Fruit fly (Drosophila melanogaster) whole organism, embryonic: ENCODE data around the gene CG7366.

Source experiments
- Adf1 ChIP-seq: fragments of 200-800 bp; sonication (Bioruptor generic); IDR thresholded peaks from 2 replicates; pipeline ENCODE4 v1.3.6; 2022; ENCODE audit warnings: missing biosample characterization, missing genetic modification characterization
- Asciz ChIP-seq: fragments of 200-800 bp; sonication (Bioruptor generic); optimal IDR thresholded peaks from 2 replicates; lab custom pipeline; 2017; ENCODE audit warnings: missing biosample characterization, mild to moderate bottlenecking, missing genetic modification characterization, missing genetic modification reagents
- C15 ChIP-seq: fragments of 200-800 bp; sonication (Bioruptor generic); IDR thresholded peaks from 3 replicates; pipeline ENCODE4 v1.3.6; 2022; ENCODE audit warnings: missing biosample characterization, missing genetic modification characterization
- CG10959 ChIP-seq: fragments of 200-800 bp; sonication (Bioruptor generic); IDR thresholded peaks from 2 replicates; pipeline ENCODE4 v1.3.6; 2022; ENCODE audit warnings: missing biosample characterization, missing genetic modification characterization
- CG12071 ChIP-seq: fragments of 200-800 bp; sonication (Bioruptor generic); optimal IDR thresholded peaks from 3 replicates; lab custom pipeline; 2018; ENCODE audit warnings: missing biosample characterization, mild to moderate bottlenecking, missing genetic modification characterization
- CG12104 ChIP-seq: fragments of 200-800 bp; sonication (Bioruptor generic); optimal IDR thresholded peaks from 3 replicates; lab custom pipeline; 2016; ENCODE audit warnings: missing biosample characterization, missing genetic modification characterization
- CG12744 ChIP-seq: fragments of 200-800 bp; sonication (Bioruptor generic); optimal IDR thresholded peaks from 2 replicates; lab custom pipeline; 2016; ENCODE audit warnings: missing biosample characterization, missing genetic modification characterization
- CG12769 ChIP-seq: fragments of 200-800 bp; sonication (Bioruptor generic); optimal IDR thresholded peaks from 2 replicates; lab custom pipeline; 2019; ENCODE audit warnings: missing biosample characterization, mild to moderate bottlenecking, missing genetic modification characterization, moderate library complexity
- CG15073 ChIP-seq: fragments of 200-800 bp; sonication (Bioruptor generic); optimal IDR thresholded peaks from 2 replicates; lab custom pipeline; 2016; ENCODE audit warnings: missing biosample characterization, missing genetic modification characterization
- CG1529 ChIP-seq: fragments of 200-800 bp; sonication (Bioruptor generic); optimal IDR thresholded peaks from 3 replicates; lab custom pipeline; 2018; ENCODE audit warnings: missing biosample characterization, missing genetic modification characterization
- CG15479 ChIP-seq: fragments of 200-800 bp; sonication (Bioruptor generic); optimal IDR thresholded peaks from 3 replicates; lab custom pipeline; 2019; ENCODE audit warnings: missing biosample characterization, mild to moderate bottlenecking, missing genetic modification characterization, moderate library complexity
- CG17359 ChIP-seq: fragments of 200-800 bp; sonication (Bioruptor generic); optimal IDR thresholded peaks from 3 replicates; lab custom pipeline; 2018; ENCODE audit warnings: missing biosample characterization, mild to moderate bottlenecking, missing genetic modification characterization, moderate library complexity
- CG18599 ChIP-seq: fragments of 200-800 bp; sonication (Bioruptor generic); optimal IDR thresholded peaks from 3 replicates; lab custom pipeline; 2017; ENCODE audit warnings: missing biosample characterization, missing genetic modification characterization, mild to moderate bottlenecking, moderate library complexity, missing genetic modification reagents
- CG3065 ChIP-seq: fragments of 200-800 bp; sonication (Bioruptor generic); optimal IDR thresholded peaks from 2 replicates; lab custom pipeline; 2016; ENCODE audit warnings: missing biosample characterization, missing genetic modification characterization
- CG33213 ChIP-seq: fragments of 200-800 bp; sonication (Bioruptor generic); optimal IDR thresholded peaks from 3 replicates; lab custom pipeline; 2016; ENCODE audit warnings: missing biosample characterization, missing genetic modification characterization
- CG34422 ChIP-seq: fragments of 200-800 bp; sonication (Bioruptor generic); IDR thresholded peaks from 3 replicates; pipeline ENCODE4 v1.3.6; 2022; ENCODE audit warnings: missing biosample characterization, missing genetic modification characterization
- CG4328 ChIP-seq: fragments of 200-800 bp; sonication (Bioruptor generic); optimal IDR thresholded peaks from 3 replicates; lab custom pipeline; 2017; ENCODE audit warnings: missing biosample characterization, missing genetic modification reagents, missing genetic modification characterization
- CG4424 ChIP-seq: fragments of 200-800 bp; sonication (Bioruptor generic); optimal IDR thresholded peaks from 3 replicates; lab custom pipeline; 2016; ENCODE audit warnings: missing biosample characterization, missing genetic modification characterization
- CG6683 ChIP-seq: fragments of 200-800 bp; sonication (Bioruptor generic); optimal IDR thresholded peaks from 2 replicates; lab custom pipeline; 2017; ENCODE audit warnings: missing biosample characterization, mild to moderate bottlenecking, missing genetic modification characterization, missing genetic modification reagents
- CG6854 ChIP-seq: fragments of 200-800 bp; sonication (Bioruptor generic); optimal IDR thresholded peaks from 3 replicates; lab custom pipeline; 2017; ENCODE audit warnings: missing biosample characterization, mild to moderate bottlenecking, missing genetic modification characterization
- CG7786 ChIP-seq: fragments of 200-800 bp; sonication (Bioruptor generic); optimal IDR thresholded peaks from 2 replicates; lab custom pipeline; 2016; ENCODE audit warnings: missing biosample characterization, missing genetic modification characterization
- CkIIα-i1 ChIP-seq: fragments of 200-800 bp; sonication (Bioruptor generic); IDR thresholded peaks from 2 replicates; pipeline ENCODE4 v1.3.6; 2022; ENCODE audit warnings: missing biosample characterization, missing genetic modification characterization
- D ChIP-seq, 2 experiments: fragments of 200-800 bp in 1 of 2; fragments of >200 bp in 1 of 2; sonication (Bioruptor generic) in 1 of 2; optimal IDR thresholded peaks; 2 replicates in 1 of 2; 3 replicates in 1 of 2; lab custom pipeline; 2017; ENCODE audit warnings: mild to moderate bottlenecking in 1 of 2, missing biosample characterization in 1 of 2, missing genetic modification characterization in 1 of 2, missing genetic modification reagents in 1 of 2
- D19A ChIP-seq: fragments of 200-800 bp; optimal IDR thresholded peaks from 3 replicates; lab custom pipeline; 2019; ENCODE audit warnings: missing biosample characterization, mild to moderate bottlenecking, missing genetic modification characterization, moderate library complexity
- Deaf1 ChIP-seq: fragments of 200-800 bp; optimal IDR thresholded peaks from 3 replicates; lab custom pipeline; 2019; ENCODE audit warnings: missing biosample characterization, mild to moderate bottlenecking, missing genetic modification characterization, moderate library complexity
- HLH54F ChIP-seq: fragments of 200-800 bp; sonication (Bioruptor generic); optimal IDR thresholded peaks from 3 replicates; lab custom pipeline; 2016; ENCODE audit warnings: missing biosample characterization, missing genetic modification characterization
- Hmx ChIP-seq: fragments of 200-800 bp; sonication (Bioruptor generic); optimal IDR thresholded peaks from 2 replicates; lab custom pipeline; 2016; ENCODE audit warnings: missing biosample characterization, missing genetic modification characterization
- MBD-R2 ChIP-seq: fragments of 200-800 bp; sonication (Bioruptor generic); IDR thresholded peaks from 2 replicates; pipeline ENCODE4 v1.3.6; 2022; ENCODE audit warnings: missing biosample characterization, missing genetic modification characterization
- MTF-1 ChIP-seq: fragments of 200-800 bp; sonication (Bioruptor generic); optimal IDR thresholded peaks from 2 replicates; lab custom pipeline; 2018; ENCODE audit warnings: missing biosample characterization, mild to moderate bottlenecking, missing genetic modification characterization, borderline replicate concordance
- NK7.1 ChIP-seq: fragments of 200-800 bp; sonication (Bioruptor generic); optimal IDR thresholded peaks from 3 replicates; lab custom pipeline; 2016; ENCODE audit warnings: missing biosample characterization, missing genetic modification characterization
- Stat92E ChIP-seq, 3 experiments: fragments of >200 bp in 2 of 3; fragments of 200-800 bp in 1 of 3; sonication (Bioruptor generic) in 1 of 3; optimal IDR thresholded peaks; 2 replicates each; lab custom pipeline; 2017 to 2019; ENCODE audit warnings: missing biosample characterization in 3 of 3, missing genetic modification characterization in 3 of 3, mild to moderate bottlenecking in 1 of 3, moderate library complexity in 1 of 3
- TFAM ChIP-seq: fragments of 200-800 bp; sonication (Bioruptor generic); optimal IDR thresholded peaks from 2 replicates; lab custom pipeline; 2017; ENCODE audit warnings: missing biosample characterization, missing genetic modification characterization, inconsistent platforms
- Taf1 ChIP-seq: fragments of 200-800 bp; sonication (Bioruptor generic); IDR thresholded peaks from 2 replicates; pipeline ENCODE4 v1.3.6; 2022; ENCODE audit warnings: missing biosample characterization, missing genetic modification characterization
- Xrp1 ChIP-seq: fragments of 200-800 bp; sonication (Bioruptor generic); IDR thresholded peaks from 2 replicates; pipeline ENCODE4 v1.3.6; 2022; ENCODE audit warnings: missing biosample characterization, missing genetic modification characterization
- abd-A ChIP-seq: fragments of 200-800 bp; sonication (Bioruptor generic); optimal IDR thresholded peaks from 3 replicates; lab custom pipeline; 2019; ENCODE audit warnings: missing biosample characterization, mild to moderate bottlenecking, missing genetic modification characterization, moderate library complexity
- ato ChIP-seq: fragments of 200-800 bp; sonication (Bioruptor generic); IDR thresholded peaks from 2 replicates; pipeline ENCODE4 v1.3.6; 2022; ENCODE audit warnings: missing biosample characterization, missing genetic modification characterization; ENCODE audit not compliant: partially characterized antibody
- cas ChIP-seq: fragments of 200-800 bp; sonication (Bioruptor generic); IDR thresholded peaks from 2 replicates; pipeline ENCODE4 v1.3.6; 2022; ENCODE audit warnings: missing biosample characterization, missing genetic modification characterization
- disco-r ChIP-seq: fragments of 200-800 bp; sonication (Bioruptor generic); optimal IDR thresholded peaks from 2 replicates; lab custom pipeline; 2016; ENCODE audit warnings: missing biosample characterization, missing genetic modification characterization
- en ChIP-seq: fragments of 200-800 bp; sonication (Bioruptor generic); optimal IDR thresholded peaks from 2 replicates; lab custom pipeline; 2016; ENCODE audit warnings: missing biosample characterization, missing genetic modification characterization
- her ChIP-seq: fragments of 200-800 bp; sonication (Bioruptor generic); optimal IDR thresholded peaks from 2 replicates; lab custom pipeline; 2016; ENCODE audit warnings: missing biosample characterization, missing genetic modification characterization
- knrl ChIP-seq: fragments of 200-800 bp; sonication (Bioruptor generic); IDR thresholded peaks from 3 replicates; pipeline ENCODE4 v1.3.6; 2022; ENCODE audit warnings: missing biosample characterization, missing genetic modification characterization; ENCODE audit not compliant: partially characterized antibody
- lab ChIP-seq: fragments of 200-800 bp; sonication (Bioruptor generic); optimal IDR thresholded peaks from 3 replicates; lab custom pipeline; 2017; ENCODE audit warnings: missing biosample characterization, missing genetic modification characterization, mild to moderate bottlenecking, moderate library complexity, missing genetic modification reagents
- pho ChIP-seq: fragments of 200-800 bp; sonication (Bioruptor generic); optimal IDR thresholded peaks from 2 replicates; lab custom pipeline; 2016; ENCODE audit warnings: missing biosample characterization, missing genetic modification characterization
- pros ChIP-seq: fragments of 200-800 bp; sonication (Bioruptor generic); optimal IDR thresholded peaks from 3 replicates; lab custom pipeline; 2019; ENCODE audit warnings: missing biosample characterization, mild to moderate bottlenecking, missing genetic modification characterization, moderate library complexity
- sd ChIP-seq: fragments of 200-800 bp; sonication (Bioruptor generic); optimal IDR thresholded peaks from 3 replicates; lab custom pipeline; 2018; ENCODE audit warnings: missing biosample characterization, mild to moderate bottlenecking, missing genetic modification characterization, moderate library complexity
- sens ChIP-seq: fragments of 200-800 bp; sonication (Bioruptor generic); peaks from one replicate; lab custom pipeline; 2016; ENCODE audit warnings: missing biosample characterization, missing genetic modification characterization
- shn ChIP-seq: fragments of 200-800 bp; sonication (Bioruptor generic); optimal IDR thresholded peaks from 3 replicates; lab custom pipeline; 2016; ENCODE audit warnings: missing biosample characterization, missing genetic modification characterization
- stc ChIP-seq: fragments of 200-800 bp; sonication (Bioruptor generic); IDR thresholded peaks from 2 replicates; pipeline ENCODE4 v1.3.6; 2022; ENCODE audit warnings: missing biosample characterization, missing genetic modification characterization
- tup ChIP-seq: fragments of 200-800 bp; sonication (Bioruptor generic); optimal IDR thresholded peaks from 2 replicates; lab custom pipeline; 2016; ENCODE audit warnings: missing biosample characterization, mild to moderate bottlenecking, missing genetic modification characterization, moderate library complexity
- vnd ChIP-seq: fragments of 200-800 bp; sonication (Bioruptor generic); IDR thresholded peaks from 3 replicates; pipeline ENCODE4 v1.3.6; 2022; ENCODE audit warnings: missing biosample characterization, missing genetic modification characterization; ENCODE audit not compliant: partially characterized antibody
- yki ChIP-seq: fragments of >200 bp; optimal IDR thresholded peaks from 3 replicates; lab custom pipeline; 2018

The CG7366 gene

dm6 chr3L:8151727-8152199 lies 50.5 kb downstream of the CG7366 start, which contains the start of gene CG13676 (continued):
- TF ChIP-seq lab (GFP tag; lab: Kevin White, UChicago) = no peak
- no peak for TF ChIP-seq knrl
- peak; percentile 4 for TF ChIP-seq abd-A (tag; lab: Kevin White, UChicago)
- TF ChIP-seq CG1529 (GFP tag; lab: Kevin White, UChicago) = no peak
- no peak for TF ChIP-seq cas (GFP tag; lab: Robert Waterston, UW)
- no peak for TF ChIP-seq NK7.1 (GFP tag; lab: Kevin White, UChicago)
- TF ChIP-seq CkIIα-i1 (GFP tag; lab: Robert Waterston, UW) = no peak
- TF ChIP-seq disco-r (GFP tag; lab: Kevin White, UChicago) = no peak
- no peak for TF ChIP-seq Taf1 (GFP tag; lab: Robert Waterston, UW)
- TF ChIP-seq sd (tag; lab: Kevin White, UChicago) = peak; percentile 20
- no peak for TF ChIP-seq CG18599 (GFP tag; lab: Kevin White, UChicago)
- no peak for TF ChIP-seq TFAM (GFP tag; lab: Kevin White, UChicago)
- no peak for TF ChIP-seq Asciz (GFP tag; lab: Kevin White, UChicago)
- TF ChIP-seq CG33213 (GFP tag; lab: Kevin White, UChicago) = no peak
- TF ChIP-seq CG12104 = no peak
- no peak for TF ChIP-seq CG7786 (GFP tag; lab: Kevin White, UChicago)
- no peak for TF ChIP-seq HLH54F (GFP tag; lab: Kevin White, UChicago)
- no peak for TF ChIP-seq C15 (GFP tag; lab: Robert Waterston, UW)
- TF ChIP-seq vnd (GFP tag; lab: Robert Waterston, UW) = no peak
- TF ChIP-seq CG10959 (GFP tag; lab: Robert Waterston, UW) = no peak
- no peak for TF ChIP-seq CG3065 (GFP tag; lab: Kevin White, UChicago)
- peak; percentile 24 for TF ChIP-seq sens (GFP tag; lab: Kevin White, UChicago)
- TF ChIP-seq CG12744 (GFP tag; lab: Kevin White, UChicago) = no peak
- TF ChIP-seq CG6854 (GFP tag; lab: Kevin White, UChicago) = no peak
- no peak for TF ChIP-seq en (GFP tag; lab: Kevin White, UChicago)
- TF ChIP-seq MTF-1 (GFP tag; lab: Kevin White, UChicago) = no peak
- no peak for TF ChIP-seq pho (GFP tag; lab: Kevin White, UChicago)
- TF ChIP-seq her (GFP tag; lab: Kevin White, UChicago) = no peak
- no peak for TF ChIP-seq CG6683
- no peak for TF ChIP-seq ato (GFP tag; lab: Robert Waterston, UW)
- TF ChIP-seq Adf1 (GFP tag; lab: Robert Waterston, UW) = peak; percentile 45; the same call in 1 of the 2 replicates
- TF ChIP-seq D19A (tag; lab: Kevin White, UChicago) = no peak
- TF ChIP-seq Hmx = no peak
- TF ChIP-seq CG12071 = no peak
- no peak for TF ChIP-seq shn
- TF ChIP-seq Deaf1 (tag; lab: Kevin White, UChicago) = peak; percentile 45
- 0 out of 3 replicates have a peak, but pooled peaks have one; percentile 27 for TF ChIP-seq CG34422 (GFP tag; lab: Robert Waterston, UW)
- no peak for TF ChIP-seq tup (GFP tag; lab: Kevin White, UChicago)
- no peak for TF ChIP-seq CG4328 (GFP tag; lab: Kevin White, UChicago)
- TF ChIP-seq Stat92E (GFP tag; optimal IDR thresholded peaks at IDR 0.05; lab: Kevin White, UChicago) = no peak
- TF ChIP-seq D (optimal IDR thresholded peaks at IDR 0.05; lab: Kevin White, UChicago) = no peak
- TF ChIP-seq D (GFP tag; optimal IDR thresholded peaks at IDR 0.05; lab: Kevin White, UChicago) = no peak
- TF ChIP-seq yki (lab: Kevin White, UChicago) = no peak
- no peak for TF ChIP-seq CG15479 (GFP tag; lab: Kevin White, UChicago)
- no peak for TF ChIP-seq CG4424 (GFP tag; lab: Kevin White, UChicago)
- TF ChIP-seq pros (GFP tag; lab: Kevin White, UChicago) = no peak
- no peak for TF ChIP-seq CG15073 (GFP tag; lab: Kevin White, UChicago)
- TF ChIP-seq Xrp1 (GFP tag; lab: Robert Waterston, UW) = no peak
- TF ChIP-seq MBD-R2 (GFP tag; lab: Robert Waterston, UW) = no peak
- TF ChIP-seq CG12769 (tag; lab: Kevin White, UChicago) = peak; percentile 58
- TF ChIP-seq stc (GFP tag; lab: Robert Waterston, UW) = no peak
- TF ChIP-seq CG17359 (tag; lab: Kevin White, UChicago) = no peak
